Fruit fly (Drosophila melanogaster) whole organism, wandering third instar larva: ENCODE results near the gene VhaPPA1-2.

Experiments used
- CG32264 ChIP-seq: fragments of 200-800 bp; sonication (Bioruptor generic); optimal IDR thresholded peaks from 2 replicates; lab custom pipeline; 2016; ENCODE audit warnings: missing biosample characterization, missing genetic modification characterization
- CrebA ChIP-seq: fragments of 200-800 bp; sonication (Bioruptor generic); optimal IDR thresholded peaks from 2 replicates; lab custom pipeline; 2016; ENCODE audit warnings: missing biosample characterization, mild to moderate bottlenecking, missing genetic modification characterization, borderline replicate concordance
- Hnf4 ChIP-seq: fragments of 200-800 bp; sonication (Bioruptor generic); optimal IDR thresholded peaks from 2 replicates; lab custom pipeline; 2016; ENCODE audit warnings: missing biosample characterization, mild to moderate bottlenecking, missing genetic modification characterization
- Hr78 ChIP-seq: fragments of >200 bp; optimal IDR thresholded peaks from 2 replicates; lab custom pipeline; 2017; ENCODE audit warnings: missing biosample characterization, missing genetic modification characterization
- OdsH ChIP-seq: fragments of 200-800 bp; sonication (Bioruptor generic); optimal IDR thresholded peaks from 2 replicates; lab custom pipeline; 2016; ENCODE audit warnings: missing biosample characterization, mild to moderate bottlenecking, missing genetic modification characterization
- ey ChIP-seq: fragments of 200-800 bp; sonication (Bioruptor generic); optimal IDR thresholded peaks from 2 replicates; lab custom pipeline; 2016; ENCODE audit warnings: missing biosample characterization, missing genetic modification characterization
- psq ChIP-seq: fragments of 200-800 bp; sonication (Bioruptor generic); optimal IDR thresholded peaks from 3 replicates; lab custom pipeline; 2017; ENCODE audit warnings: missing biosample characterization, mild to moderate bottlenecking, missing genetic modification characterization, moderate library complexity
- sv ChIP-seq: fragments of 200-800 bp; sonication (Bioruptor generic); optimal IDR thresholded peaks from 3 replicates; lab custom pipeline; 2016; ENCODE audit warnings: missing biosample characterization, missing genetic modification characterization

- no peak for TF ChIP-seq OdsH
- no peak for TF ChIP-seq Hnf4 (GFP tag; lab: Kevin White, UChicago)
- no peak for TF ChIP-seq CrebA
- TF ChIP-seq sv (GFP tag; lab: Kevin White, UChicago), result no peak
- no peak for TF ChIP-seq ey (GFP tag; lab: Kevin White, UChicago)
- TF ChIP-seq psq (GFP tag; lab: Kevin White, UChicago), result no peak
- TF ChIP-seq Hr78 (GFP tag; lab: Kevin White, UChicago), result no peak
- no peak for TF ChIP-seq CG32264 (GFP tag; lab: Kevin White, UChicago)
These were observed at the start of gene VhaPPA1-2 for dm6 chr3R:14900177-14900576.
